Fruit fly (Drosophila melanogaster): ENCODE measurements around the gene g.

Gene g

dm6 chrX:13735322-13736173 is 530 bp downstream of the g start:
- TF ChIP-seq CG8478 (optimal IDR thresholded peaks at IDR 0.05): no peak
- no peak for TF ChIP-seq CTCF (optimal IDR thresholded peaks at IDR 0.05)

- TF ChIP-seq CTCF (optimal IDR thresholded peaks at IDR 0.05) (no peak), CG8478 (optimal IDR thresholded peaks at IDR 0.05) (no peak)
These were observed 1.2 kb downstream of the g start for dm6 chrX:13734866-13735265.

- TF ChIP-seq CTCF (optimal IDR thresholded peaks at IDR 0.05) (no peak), CG8478 (optimal IDR thresholded peaks at IDR 0.05) (no peak)
These were observed 14.1 kb downstream of the g start, which contains the start of the genes Mrgn1 and mus101 for dm6 chrX:13721934-13722333. TSS of gene Mrgn1 (minus strand) at chrX:13721977. TSS of gene mus101 (plus strand) at chrX:13722246.

dm6 chrX:13717982-13718402 is 18.1 kb downstream of the g start, which contains the start of gene Nadsyn:
TSS of gene Nadsyn (minus strand) at chrX:13718285.
- TF ChIP-seq CG8478 (optimal IDR thresholded peaks at IDR 0.05): no peak
- TF ChIP-seq CTCF (optimal IDR thresholded peaks at IDR 0.05): no peak

dm6 chrX:13699666-13700065 is 36.4 kb downstream of the g start:
- TF ChIP-seq CG8478 (optimal IDR thresholded peaks at IDR 0.05): no peak
- no peak for TF ChIP-seq CTCF (optimal IDR thresholded peaks at IDR 0.05)

dm6 chrX:13698717-13699427 is 37.2 kb downstream of the g start:
- TF ChIP-seq CTCF (optimal IDR thresholded peaks at IDR 0.05) (no peak), CG8478 (optimal IDR thresholded peaks at IDR 0.05) (no peak)

dm6 chrX:13691992-13692391 is 44.1 kb downstream of the g start, which contains the start of gene Nna1:
TSS of gene Nna1 (plus strand) at chrX:13692292.
- TF ChIP-seq CG8478 (optimal IDR thresholded peaks at IDR 0.05): no peak
- TF ChIP-seq CTCF (optimal IDR thresholded peaks at IDR 0.05): no peak

dm6 chrX:13682652-13683051 is 53.4 kb downstream of the g start, which contains the start of gene CG11158:
TSS of gene CG11158 (plus strand) at chrX:13682952.
- TF ChIP-seq CTCF (optimal IDR thresholded peaks at IDR 0.05) (no peak), CG8478 (optimal IDR thresholded peaks at IDR 0.05) (no peak)

- TF ChIP-seq CTCF (optimal IDR thresholded peaks at IDR 0.05) (no peak), CG8478 (optimal IDR thresholded peaks at IDR 0.05) (no peak)
These were observed 54.2 kb downstream of the g start for dm6 chrX:13681906-13682305.

dm6 chrX:13680262-13680661 is 55.8 kb downstream of the g start, which contains the start of gene CG12177:
TSS of gene CG12177 (minus strand) at chrX:13680500.
- TF ChIP-seq CTCF (optimal IDR thresholded peaks at IDR 0.05) (no peak), CG8478 (optimal IDR thresholded peaks at IDR 0.05) (no peak)

- TF ChIP-seq CG8478 (optimal IDR thresholded peaks at IDR 0.05): no peak
- TF ChIP-seq CTCF (optimal IDR thresholded peaks at IDR 0.05): no peak
These were observed 56.5 kb downstream of the g start for dm6 chrX:13679565-13679964.

dm6 chrX:13677970-13678490 is 58.0 kb downstream of the g start:
- no peak for TF ChIP-seq CG8478 (optimal IDR thresholded peaks at IDR 0.05)
- no peak for TF ChIP-seq CTCF (optimal IDR thresholded peaks at IDR 0.05)

Data from S2 (cell line).